Worm (Caenorhabditis elegans): ENCODE measurements around the gene C33G8.13.
A peak's percentile ranks its signal among the peaks of the same experiment; 100 is the strongest.
"Not testable (repeated sequence)": the region's sequence is repeated elsewhere in the genome, so short reads cannot be mapped to it uniquely, and the experiment has no call there.

Gene C33G8.13

ce11 chrV:7015872-7016271, at the start of gene C33G8.13:
Gene C33G8.13 (minus strand): TSS chrV:7015972.
- TF ChIP-seq ceh-36 (tag; optimal IDR thresholded peaks at IDR 0.05) (no peak), tbx-37 (GFP tag; conservative IDR thresholded peaks at IDR 0.05) (no peak), hmbx-1 (tag; optimal IDR thresholded peaks at IDR 0.05) (no peak), F13C5.2 (tag; optimal IDR thresholded peaks at IDR 0.05) (no peak), tbx-11 (GFP tag; IDR thresholded peaks at IDR 0.05) (no peak), sea-1 (GFP tag; conservative IDR thresholded peaks at IDR 0.05) (no peak)

DNA sequence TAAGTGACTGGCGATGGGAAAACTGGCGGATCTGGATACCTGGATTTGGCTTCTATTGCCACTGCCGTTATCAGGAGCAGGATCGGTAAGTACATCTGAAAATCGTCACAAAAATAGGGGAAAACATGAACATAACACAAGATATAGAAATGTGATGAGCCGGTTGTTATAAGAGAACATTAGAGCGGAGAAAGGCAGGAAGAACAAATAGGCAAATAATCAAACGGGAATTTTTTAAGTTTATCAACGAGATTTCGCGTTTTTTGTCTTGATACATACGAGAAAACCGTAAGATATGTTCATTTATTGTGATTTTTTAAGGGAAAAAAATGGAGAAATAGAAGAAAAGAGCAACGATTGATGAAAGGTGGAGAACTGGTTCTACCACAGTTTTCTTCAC, 49.5 kb upstream of the C33G8.13 start, which contains the start of gene Y57E12AR.1:
TSS of gene Y57E12AR.1 (minus strand) at position 101 of the 400 bp plus-strand sequence.
- TF ChIP-seq tbx-37 (GFP tag; conservative IDR thresholded peaks at IDR 0.05) (no peak), F13C5.2 (tag; optimal IDR thresholded peaks at IDR 0.05) (no peak), pes-1 (GFP tag; IDR thresholded peaks at IDR 0.05) (no peak), aly-1 (tag; optimal IDR thresholded peaks at IDR 0.05) (no peak), hmg-4 (GFP tag; optimal IDR thresholded peaks at IDR 0.05) (no peak), tra-4 (tag; optimal IDR thresholded peaks at IDR 0.05) (no peak), hmbx-1 (tag; optimal IDR thresholded peaks at IDR 0.05) (no peak), ama-1 (optimal IDR thresholded peaks at IDR 0.05) (no peak), B0310.2 (tag; optimal IDR thresholded peaks at IDR 0.05) (no peak), ceh-36 (tag; optimal IDR thresholded peaks at IDR 0.05) (no peak), tbx-11 (GFP tag; IDR thresholded peaks at IDR 0.05) (no peak), scrt-1 (GFP tag; IDR thresholded peaks at IDR 0.05) (no peak), sea-1 (GFP tag; conservative IDR thresholded peaks at IDR 0.05) (no peak), ceh-13 (GFP tag; optimal IDR thresholded peaks at IDR 0.05) (no peak), hnd-1 (tag; optimal IDR thresholded peaks at IDR 0.05) (no peak)

- not testable (repeated sequence) for TF ChIP-seq scrt-1 (GFP tag; IDR thresholded peaks at IDR 0.05); tbx-11 (GFP tag; IDR thresholded peaks at IDR 0.05); tra-4 (tag; optimal IDR thresholded peaks at IDR 0.05)
Observed at ce11 chrV:7062790-7063189, 47.0 kb upstream of the C33G8.13 start, which contains the start of gene tmem-258. Gene tmem-258 (plus strand): TSS chrV:7063174.

DNA sequence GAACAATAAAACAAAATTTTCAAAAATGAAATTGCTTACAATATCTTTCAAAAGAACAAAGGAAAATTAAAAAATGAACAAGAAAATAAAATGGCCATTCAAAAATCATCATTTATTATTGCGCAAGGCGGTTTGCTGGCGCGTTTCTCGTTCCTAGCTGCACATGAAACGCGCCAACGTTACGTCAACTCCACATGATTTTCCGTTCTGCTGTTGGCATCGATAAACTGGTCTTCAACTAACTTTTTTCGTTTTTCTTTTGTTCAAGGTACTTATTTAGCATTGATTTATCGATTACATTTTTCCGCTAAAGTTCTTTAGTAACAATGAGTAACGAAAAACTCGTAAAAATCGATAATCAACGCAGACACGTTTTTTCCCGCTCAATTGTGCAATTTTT, 44.6 kb upstream of the C33G8.13 start, which contains the start of the genes Y57E12AL.6 and Y57E12AL.1:
TSS of gene Y57E12AL.6 (minus strand) at position 75 of the 400 bp plus-strand sequence.
TSS of gene Y57E12AL.1 (plus strand) at position 135 of the 400 bp plus-strand sequence.
- TF ChIP-seq tbx-11 (GFP tag; IDR thresholded peaks at IDR 0.05) (peak; percentile 66; the same call in 1 of the 2 replicates), ceh-13 (GFP tag; optimal IDR thresholded peaks at IDR 0.05) (peak; percentile 13), tbx-37 (GFP tag; conservative IDR thresholded peaks at IDR 0.05) (0 out of 2 replicates have a peak, but pooled peaks have one; percentile 39), aly-1 (tag; optimal IDR thresholded peaks at IDR 0.05) (peak; percentile 51), flt-1 (GFP tag; IDR thresholded peaks at IDR 0.05) (peak; percentile 53; the same call in 1 of the 2 replicates), ceh-36 (tag; optimal IDR thresholded peaks at IDR 0.05) (peak; percentile 53), ets-7 (tag; optimal IDR thresholded peaks at IDR 0.05) (no peak), ama-1 (optimal IDR thresholded peaks at IDR 0.05) (no peak), hmg-4 (GFP tag; optimal IDR thresholded peaks at IDR 0.05) (peak; percentile 21), B0310.2 (tag; optimal IDR thresholded peaks at IDR 0.05) (no peak), sea-1 (GFP tag; conservative IDR thresholded peaks at IDR 0.05) (no peak), scrt-1 (GFP tag; IDR thresholded peaks at IDR 0.05) (0 out of 2 replicates have a peak, but pooled peaks have one; percentile 48), pes-1 (GFP tag; IDR thresholded peaks at IDR 0.05) (peak; percentile 75), F13C5.2 (tag; optimal IDR thresholded peaks at IDR 0.05) (peak; percentile 70), hnd-1 (tag; optimal IDR thresholded peaks at IDR 0.05) (peak; percentile 22), tra-4 (tag; optimal IDR thresholded peaks at IDR 0.05) (no peak), hmbx-1 (tag; optimal IDR thresholded peaks at IDR 0.05) (no peak)

- TF ChIP-seq ceh-13 (GFP tag; optimal IDR thresholded peaks at IDR 0.05), result no peak
- no peak for TF ChIP-seq ama-1 (optimal IDR thresholded peaks at IDR 0.05)
- TF ChIP-seq hmbx-1 (tag; optimal IDR thresholded peaks at IDR 0.05), result no peak
- no peak for TF ChIP-seq scrt-1 (GFP tag; IDR thresholded peaks at IDR 0.05)
- no peak for TF ChIP-seq hnd-1 (tag; optimal IDR thresholded peaks at IDR 0.05)
- TF ChIP-seq hmg-4 (GFP tag; optimal IDR thresholded peaks at IDR 0.05), result no peak
- no peak for TF ChIP-seq pes-1 (GFP tag; IDR thresholded peaks at IDR 0.05)
Observed at ce11 chrV:7059350-7059749, 43.6 kb upstream of the C33G8.13 start, which contains the start of gene mdt-6. Gene mdt-6 (minus strand): TSS chrV:7059624.

DNA sequence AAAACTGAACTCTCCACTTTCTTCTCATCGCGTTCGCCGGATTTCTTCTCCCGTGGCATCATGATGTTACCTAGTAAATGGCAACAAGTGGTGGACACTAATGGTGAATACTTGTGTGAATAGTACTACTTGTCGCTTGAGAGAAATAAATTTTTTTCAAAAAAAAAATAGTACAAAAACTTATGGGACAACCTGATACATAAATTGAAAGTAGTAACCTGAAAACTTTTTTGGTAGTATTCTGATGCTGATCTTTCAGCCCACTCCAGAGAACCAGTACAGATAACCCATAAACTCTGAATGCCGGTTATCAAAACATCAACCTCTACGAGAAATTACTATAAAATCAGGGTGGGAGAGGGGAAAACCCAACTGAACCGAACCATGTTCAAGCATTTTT, 42.0 kb upstream of the C33G8.13 start, which contains the start of gene Y57E12AL.2:
TSS of gene Y57E12AL.2 (plus strand) at position 301 of the 400 bp plus-strand sequence.
- TF ChIP-seq tra-4 (tag; optimal IDR thresholded peaks at IDR 0.05); B0310.2 (tag; optimal IDR thresholded peaks at IDR 0.05); ama-1 (optimal IDR thresholded peaks at IDR 0.05): not testable (repeated sequence)

DNA sequence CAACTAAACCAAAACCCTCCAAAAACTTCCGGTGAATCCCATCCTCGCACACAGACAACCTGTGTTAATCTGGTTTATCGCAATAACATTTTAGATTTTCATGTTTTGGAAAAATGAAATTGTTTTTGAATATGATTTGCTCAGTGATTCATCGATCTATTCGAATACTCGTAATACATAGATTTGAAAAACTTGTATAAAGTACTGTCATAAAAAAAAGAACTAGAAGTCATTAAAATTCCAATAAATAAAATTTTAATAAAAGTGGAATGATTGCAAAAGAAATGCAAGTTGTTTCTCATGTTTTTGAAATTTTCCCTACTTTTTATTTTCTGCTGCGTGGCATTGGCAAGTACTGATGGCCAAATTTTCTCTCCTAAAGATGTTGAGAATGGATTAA, 38.8 kb upstream of the C33G8.13 start, which contains the start of gene spig-8:
TSS of gene spig-8 (plus strand) at position 301 of the 400 bp plus-strand sequence.
- TF ChIP-seq tbx-37 (GFP tag; conservative IDR thresholded peaks at IDR 0.05), result no peak
- no peak for TF ChIP-seq scrt-1 (GFP tag; IDR thresholded peaks at IDR 0.05)
- TF ChIP-seq B0310.2 (tag; optimal IDR thresholded peaks at IDR 0.05), result no peak
- no peak for TF ChIP-seq hmg-4 (GFP tag; optimal IDR thresholded peaks at IDR 0.05)
- TF ChIP-seq ceh-36 (tag; optimal IDR thresholded peaks at IDR 0.05), result no peak
- no peak for TF ChIP-seq hmbx-1 (tag; optimal IDR thresholded peaks at IDR 0.05)
- no peak for TF ChIP-seq ets-7 (tag; optimal IDR thresholded peaks at IDR 0.05)

ce11 chrV:7053100-7053499, 37.3 kb upstream of the C33G8.13 start, which contains the start of gene txt-17:
Gene txt-17 (minus strand): TSS chrV:7053200.
- TF ChIP-seq ceh-36 (tag; optimal IDR thresholded peaks at IDR 0.05) (no peak), ama-1 (optimal IDR thresholded peaks at IDR 0.05) (no peak), B0310.2 (tag; optimal IDR thresholded peaks at IDR 0.05) (no peak), hmg-4 (GFP tag; optimal IDR thresholded peaks at IDR 0.05) (no peak), hnd-1 (tag; optimal IDR thresholded peaks at IDR 0.05) (no peak), sea-1 (GFP tag; conservative IDR thresholded peaks at IDR 0.05) (no peak), hmbx-1 (tag; optimal IDR thresholded peaks at IDR 0.05) (no peak), tra-4 (tag; optimal IDR thresholded peaks at IDR 0.05) (no peak), tbx-11 (GFP tag; IDR thresholded peaks at IDR 0.05) (no peak), flt-1 (GFP tag; IDR thresholded peaks at IDR 0.05) (no peak), scrt-1 (GFP tag; IDR thresholded peaks at IDR 0.05) (no peak), F13C5.2 (tag; optimal IDR thresholded peaks at IDR 0.05) (no peak), tbx-37 (GFP tag; conservative IDR thresholded peaks at IDR 0.05) (no peak), aly-1 (tag; optimal IDR thresholded peaks at IDR 0.05) (no peak), ceh-13 (GFP tag; optimal IDR thresholded peaks at IDR 0.05) (no peak)
